Fruit fly (Drosophila melanogaster): ENCODE measurements around the gene Gnpnat.

The Gnpnat gene

dm6 chr3R:29737891-29738290 is at the start of gene Gnpnat:
Gnpnat (plus strand) TSS chr3R:29738275.
- no peak for TF ChIP-seq CG8478 (optimal IDR thresholded peaks at IDR 0.05)

DNA sequence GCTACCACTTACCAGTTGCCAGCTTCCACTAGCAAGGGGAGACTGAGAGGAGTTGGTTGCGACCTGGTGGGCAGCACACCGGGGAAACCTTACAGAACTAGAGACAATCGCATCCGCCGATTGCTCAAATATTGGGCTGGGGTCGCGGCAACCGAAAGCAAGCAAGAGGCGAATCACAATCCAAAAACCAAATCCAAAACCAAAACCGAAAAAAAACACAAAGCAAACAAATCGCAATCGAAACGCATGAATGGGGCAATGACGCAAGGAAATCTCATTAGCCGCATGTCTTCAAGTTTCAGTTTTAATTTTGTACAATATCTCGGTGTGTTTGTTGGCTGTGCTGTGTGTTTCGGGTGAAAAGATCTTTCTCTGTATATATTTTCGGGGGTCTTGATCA is 48.9 kb upstream of the Gnpnat start, which contains the start of gene Obp99c:
Obp99c (minus strand) TSS at position 101 of the 400 bp plus-strand sequence.
- no peak for TF ChIP-seq CTCF (optimal IDR thresholded peaks at IDR 0.05)
- TF ChIP-seq CG8478 (optimal IDR thresholded peaks at IDR 0.05), result no peak

dm6 chr3R:29689833-29690538 is 48.1 kb upstream of the Gnpnat start:
- TF ChIP-seq CTCF (optimal IDR thresholded peaks at IDR 0.05), result no peak
- no peak for TF ChIP-seq CG8478 (optimal IDR thresholded peaks at IDR 0.05)

- TF ChIP-seq CTCF (optimal IDR thresholded peaks at IDR 0.05), result no peak
- TF ChIP-seq CG8478 (optimal IDR thresholded peaks at IDR 0.05), result no peak
These were observed 47.6 kb upstream of the Gnpnat start for dm6 chr3R:29690539-29690852.

dm6 chr3R:29690960-29691527 is 47.0 kb upstream of the Gnpnat start:
- no peak for TF ChIP-seq CTCF (optimal IDR thresholded peaks at IDR 0.05)
- no peak for TF ChIP-seq CG8478 (optimal IDR thresholded peaks at IDR 0.05)

dm6 chr3R:29692009-29692641 is 46.0 kb upstream of the Gnpnat start, which contains the start of gene dmrt99B:
dmrt99B (plus strand) TSS chr3R:29692591.
- TF ChIP-seq CG8478 (optimal IDR thresholded peaks at IDR 0.05) (no peak), CTCF (optimal IDR thresholded peaks at IDR 0.05) (no peak)

dm6 chr3R:29695744-29696143 is 42.3 kb upstream of the Gnpnat start:
- no peak for TF ChIP-seq CTCF (optimal IDR thresholded peaks at IDR 0.05)
- TF ChIP-seq CG8478 (optimal IDR thresholded peaks at IDR 0.05), result no peak

dm6 chr3R:29696359-29696758 is 41.7 kb upstream of the Gnpnat start:
- TF ChIP-seq CG8478 (optimal IDR thresholded peaks at IDR 0.05) (no peak), CTCF (optimal IDR thresholded peaks at IDR 0.05) (no peak)

DNA sequence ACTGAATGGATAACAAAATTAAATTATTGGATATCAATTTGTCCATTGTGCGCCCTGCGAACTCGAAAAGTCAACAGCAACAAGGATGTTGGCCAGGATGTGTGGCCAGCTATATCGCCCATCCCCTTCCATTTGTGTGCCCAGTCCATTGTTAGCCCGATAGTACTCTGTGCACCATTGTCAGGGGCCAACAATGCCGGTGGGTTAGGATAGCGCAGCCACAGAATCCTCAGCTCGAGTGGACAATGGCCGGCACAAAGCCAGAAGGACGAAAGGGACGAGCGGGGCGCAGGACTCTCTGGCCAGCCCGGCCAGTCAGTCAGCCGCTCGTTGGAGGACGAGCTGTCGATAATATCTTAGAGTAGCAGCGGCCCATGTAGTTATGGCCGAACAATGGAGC is 40.2 kb upstream of the Gnpnat start:
- TF ChIP-seq CTCF (optimal IDR thresholded peaks at IDR 0.05), result no peak
- no peak for TF ChIP-seq CG8478 (optimal IDR thresholded peaks at IDR 0.05)

DNA sequence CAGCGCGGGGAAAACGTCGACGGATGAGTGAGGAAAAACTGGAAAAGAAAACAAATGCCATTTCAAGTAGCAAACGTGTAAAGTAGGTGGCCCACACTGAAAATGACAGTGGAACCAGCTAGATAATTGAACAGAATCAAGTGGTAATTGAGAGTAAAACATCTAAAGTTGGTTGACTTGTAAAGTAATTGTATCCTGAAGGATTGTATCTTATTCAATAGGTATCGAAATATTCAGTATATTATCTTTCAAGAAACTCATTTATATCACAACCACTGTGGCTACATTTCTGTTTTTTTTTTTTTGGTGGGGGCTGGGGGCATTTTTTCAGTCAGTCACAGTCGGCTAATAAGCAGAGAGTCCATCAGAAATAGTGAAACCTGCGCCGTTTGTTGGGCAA is 38.9 kb upstream of the Gnpnat start:
- TF ChIP-seq CTCF (optimal IDR thresholded peaks at IDR 0.05) (no peak), CG8478 (optimal IDR thresholded peaks at IDR 0.05) (no peak)

dm6 chr3R:29701739-29702138 is 36.3 kb upstream of the Gnpnat start:
- TF ChIP-seq CG8478 (optimal IDR thresholded peaks at IDR 0.05) (no peak), CTCF (optimal IDR thresholded peaks at IDR 0.05) (no peak)

- TF ChIP-seq CG8478 (optimal IDR thresholded peaks at IDR 0.05), result no peak
- TF ChIP-seq CTCF (optimal IDR thresholded peaks at IDR 0.05), result no peak
These were observed 33.5 kb upstream of the Gnpnat start for dm6 chr3R:29704557-29704956.

DNA sequence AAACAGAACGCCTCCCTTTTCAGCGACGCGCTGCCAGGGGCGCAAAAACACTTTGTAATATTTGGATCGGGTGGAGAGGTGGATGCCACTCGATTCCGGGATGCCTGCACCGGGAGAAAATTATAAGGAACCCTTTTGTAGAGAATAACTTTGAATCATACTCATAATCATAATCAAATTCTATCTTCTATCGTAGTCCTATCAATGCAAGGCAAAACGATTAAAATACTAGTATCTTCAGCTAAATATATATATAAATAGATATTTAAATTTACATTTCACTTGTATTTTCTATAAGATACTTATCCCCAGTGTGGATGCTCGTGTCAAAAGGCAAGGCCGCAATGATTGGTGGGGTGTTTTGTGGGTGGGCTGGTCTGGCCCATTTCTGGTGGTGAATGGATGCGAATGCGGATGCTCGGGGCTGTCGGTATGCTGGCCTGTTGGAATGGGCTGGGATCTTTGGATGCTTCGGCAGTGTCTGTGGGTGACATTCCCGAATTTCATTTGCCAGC is 32.2 kb upstream of the Gnpnat start:
- TF ChIP-seq CTCF (optimal IDR thresholded peaks at IDR 0.05) (no peak), CG8478 (optimal IDR thresholded peaks at IDR 0.05) (no peak)

- TF ChIP-seq CG8478 (optimal IDR thresholded peaks at IDR 0.05) (no peak), CTCF (optimal IDR thresholded peaks at IDR 0.05) (no peak)
These were observed 30.8 kb upstream of the Gnpnat start for dm6 chr3R:29707258-29707657.

DNA sequence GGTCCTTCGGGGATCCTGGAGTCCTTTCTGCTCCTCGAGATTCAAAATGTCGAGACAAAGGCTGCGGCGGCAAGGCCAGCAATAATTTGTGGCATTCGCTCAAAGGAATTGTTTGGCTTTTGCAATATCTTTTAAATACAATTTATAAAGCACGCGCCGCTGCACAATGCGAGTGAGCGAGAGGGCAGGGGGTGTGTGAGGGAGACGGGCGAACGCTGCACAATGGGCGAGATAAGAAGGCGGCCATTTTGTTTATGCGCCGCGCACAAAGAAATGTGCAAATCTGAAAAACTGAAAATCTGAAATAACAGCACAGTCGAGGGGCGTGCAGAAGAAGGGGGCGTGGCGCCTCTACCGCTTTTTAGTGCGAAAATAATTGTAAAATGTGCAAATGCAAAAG is 29.8 kb upstream of the Gnpnat start:
- TF ChIP-seq CG8478 (optimal IDR thresholded peaks at IDR 0.05), result no peak
- TF ChIP-seq CTCF (optimal IDR thresholded peaks at IDR 0.05), result no peak

DNA sequence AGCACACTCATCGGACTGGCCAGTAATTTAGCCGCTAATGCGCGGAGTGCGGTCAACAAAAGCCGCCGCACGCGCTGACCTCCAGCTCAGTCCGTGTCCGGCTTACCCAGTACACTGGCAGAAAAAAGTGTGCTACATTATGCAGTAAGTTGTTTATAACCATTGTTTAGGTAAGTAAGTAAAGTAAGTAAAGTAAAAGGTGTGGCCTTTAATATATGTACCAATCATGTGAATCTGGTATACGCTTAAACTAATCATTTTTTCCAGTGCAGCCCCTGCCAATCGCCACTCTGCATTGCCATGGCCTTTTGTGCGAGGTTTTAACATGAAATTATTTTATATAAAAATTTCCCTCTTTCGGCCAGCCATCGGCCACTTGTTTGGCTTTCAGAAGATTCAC is 26.6 kb upstream of the Gnpnat start:
- TF ChIP-seq CTCF (optimal IDR thresholded peaks at IDR 0.05) (no peak), CG8478 (optimal IDR thresholded peaks at IDR 0.05) (no peak)
